Worm (Caenorhabditis elegans) whole organism, L1 larva: ENCODE results near the gene C06C6.8.

ENCODE experiments used
- aha-1 ChIP-seq: fragments of 150-350 bp; optimal IDR thresholded peaks from 2 replicates; lab custom pipeline; 2014; ENCODE audit warnings: missing biosample characterization, missing genetic modification characterization
- alr-1 ChIP-seq: fragments of 200-800 bp; sonication (Bioruptor generic); optimal IDR thresholded peaks from 2 replicates; lab custom pipeline; 2018; ENCODE audit warnings: borderline replicate concordance, mild to moderate bottlenecking, missing genetic modification characterization, missing compliant biosample characterization
- ceh-88 ChIP-seq: fragments of 200-800 bp; sonication (Bioruptor generic); IDR thresholded peaks from 2 replicates; pipeline ENCODE4 v1.3.6; 2022; ENCODE audit warnings: missing genetic modification characterization, missing compliant biosample characterization
- dpl-1 ChIP-seq, 3 experiments: fragments of 150-350 bp in 2 of 3; sonication (generic microtip) in 1 of 3; optimal IDR thresholded peaks; 2 replicates each; lab custom pipeline; 2014 to 2017; ENCODE audit warnings: missing biosample characterization in 3 of 3, missing genetic modification characterization in 3 of 3, missing genetic modification reagents in 3 of 3
- efl-1 ChIP-seq, 4 experiments: fragments of 150-350 bp; optimal IDR thresholded peaks in 3 of 4; peaks in 1 of 4; 1 replicate in 1 of 4; 2 replicates in 3 of 4; lab custom pipeline; 2014; ENCODE audit warnings: missing biosample characterization in 2 of 4, missing genetic modification characterization in 2 of 4, missing genetic modification reagents in 2 of 4
- elt-2 ChIP-seq: sonication (generic microtip); optimal IDR thresholded peaks from 2 replicates; lab custom pipeline; 2016; ENCODE audit warnings: missing genetic modification characterization, mild to moderate bottlenecking, inconsistent platforms, missing compliant biosample characterization, missing genetic modification reagents
- fkh-4 ChIP-seq: sonication (generic microtip); optimal IDR thresholded peaks from 2 replicates; lab custom pipeline; 2016; ENCODE audit warnings: missing compliant biosample characterization, missing genetic modification characterization, borderline replicate concordance
- fkh-8 ChIP-seq: sonication (generic microtip); optimal IDR thresholded peaks from 2 replicates; lab custom pipeline; 2016; ENCODE audit warnings: mild to moderate bottlenecking, missing genetic modification characterization, missing compliant biosample characterization
- fos-1 ChIP-seq: fragments of 150-350 bp; optimal IDR thresholded peaks from 2 replicates; lab custom pipeline; 2014; ENCODE audit warnings: missing biosample characterization, missing genetic modification characterization
- irx-1 ChIP-seq: sonication (generic microtip); optimal IDR thresholded peaks from 2 replicates; lab custom pipeline; 2016; ENCODE audit warnings: missing genetic modification characterization, missing compliant biosample characterization
- lin-14 ChIP-seq: fragments of 200-800 bp; sonication (Bioruptor generic); optimal IDR thresholded peaks from 2 replicates; lab custom pipeline; 2018; ENCODE audit warnings: mild to moderate bottlenecking, missing genetic modification characterization, moderate library complexity, missing compliant biosample characterization
- lin-35 ChIP-seq, 2 experiments: fragments of 150-350 bp; optimal IDR thresholded peaks; 2 replicates each; lab custom pipeline; 2014; ENCODE audit warnings: missing biosample characterization in 2 of 2, missing genetic modification characterization in 2 of 2, missing genetic modification reagents in 2 of 2
- lin-39 ChIP-seq: fragments of 150-350 bp; optimal IDR thresholded peaks from 2 replicates; lab custom pipeline; 2014; ENCODE audit warnings: missing biosample characterization, missing genetic modification reagents, missing genetic modification characterization
- lir-3 ChIP-seq: sonication (generic microtip); optimal IDR thresholded peaks from 2 replicates; lab custom pipeline; 2016; ENCODE audit warnings: mild to moderate bottlenecking, missing genetic modification characterization, moderate library complexity, missing compliant biosample characterization; ENCODE audit not compliant: poor library complexity
- lsy-2 ChIP-seq, 2 experiments: fragments of 150-350 bp; optimal IDR thresholded peaks; 2 replicates each; lab custom pipeline; 2014; ENCODE audit warnings: missing biosample characterization in 2 of 2, missing genetic modification characterization in 2 of 2
- mef-2 ChIP-seq: fragments of 150-350 bp; optimal IDR thresholded peaks from 2 replicates; lab custom pipeline; 2014; ENCODE audit warnings: missing biosample characterization, missing genetic modification characterization
- mep-1 ChIP-seq: fragments of 150-350 bp; optimal IDR thresholded peaks from 2 replicates; lab custom pipeline; 2014; ENCODE audit warnings: missing biosample characterization, missing genetic modification characterization
- nhr-11 ChIP-seq: fragments of 150-350 bp; optimal IDR thresholded peaks from 2 replicates; lab custom pipeline; 2014; ENCODE audit warnings: missing biosample characterization, missing genetic modification characterization
- nhr-12 ChIP-seq: sonication (generic microtip); optimal IDR thresholded peaks from 2 replicates; lab custom pipeline; 2017; ENCODE audit warnings: missing biosample characterization, missing genetic modification characterization
- nhr-19 ChIP-seq: fragments of 200-800 bp; sonication (Bioruptor generic); conservative IDR thresholded peaks from 2 replicates; pipeline ENCODE4 v1.3.6; 2022; ENCODE audit warnings: missing genetic modification characterization, missing compliant biosample characterization
- nhr-28 ChIP-seq: fragments of 150-350 bp; optimal IDR thresholded peaks from 2 replicates; lab custom pipeline; 2014; ENCODE audit warnings: missing biosample characterization, missing genetic modification characterization
- nhr-71 ChIP-seq: sonication (generic microtip); optimal IDR thresholded peaks from 2 replicates; lab custom pipeline; 2016; ENCODE audit warnings: mild to moderate bottlenecking, missing genetic modification characterization, moderate library complexity, missing compliant biosample characterization
- pag-3 ChIP-seq: sonication (generic microtip); optimal IDR thresholded peaks from 2 replicates; lab custom pipeline; 2017; ENCODE audit warnings: missing genetic modification characterization, mild to moderate bottlenecking, missing compliant biosample characterization, antibody characterized with exemption, borderline replicate concordance; ENCODE audit not compliant: insufficient read depth
- rnt-1 ChIP-seq: sonication (generic microtip); optimal IDR thresholded peaks from 2 replicates; lab custom pipeline; 2016; ENCODE audit warnings: mild to moderate bottlenecking, missing genetic modification characterization, moderate library complexity, missing compliant biosample characterization
- snpc-4 ChIP-seq: fragments of 150-350 bp; optimal IDR thresholded peaks from 2 replicates; lab custom pipeline; 2014; ENCODE audit warnings: missing biosample characterization, missing genetic modification characterization
- tbx-2 ChIP-seq: sonication (generic microtip); optimal IDR thresholded peaks from 2 replicates; lab custom pipeline; 2016; ENCODE audit warnings: missing genetic modification characterization, missing compliant biosample characterization
- tlp-1 ChIP-seq: fragments of 150-350 bp; optimal IDR thresholded peaks from 2 replicates; lab custom pipeline; 2014; ENCODE audit warnings: missing biosample characterization, missing genetic modification characterization
- unc-62 ChIP-seq: fragments of 150-350 bp; optimal IDR thresholded peaks from 2 replicates; lab custom pipeline; 2014; ENCODE audit warnings: missing biosample characterization, missing genetic modification reagents, missing genetic modification characterization
- zag-1 ChIP-seq: fragments of 150-350 bp; optimal IDR thresholded peaks from 2 replicates; lab custom pipeline; 2014; ENCODE audit warnings: missing biosample characterization, missing genetic modification characterization
- ztf-11 ChIP-seq, 2 experiments: sonication (generic microtip); optimal IDR thresholded peaks; 2 replicates each; lab custom pipeline; 2016 to 2017; ENCODE audit warnings: missing genetic modification characterization in 2 of 2, missing biosample characterization in 1 of 2, missing compliant biosample characterization in 1 of 2

The C06C6.8 gene

DNA sequence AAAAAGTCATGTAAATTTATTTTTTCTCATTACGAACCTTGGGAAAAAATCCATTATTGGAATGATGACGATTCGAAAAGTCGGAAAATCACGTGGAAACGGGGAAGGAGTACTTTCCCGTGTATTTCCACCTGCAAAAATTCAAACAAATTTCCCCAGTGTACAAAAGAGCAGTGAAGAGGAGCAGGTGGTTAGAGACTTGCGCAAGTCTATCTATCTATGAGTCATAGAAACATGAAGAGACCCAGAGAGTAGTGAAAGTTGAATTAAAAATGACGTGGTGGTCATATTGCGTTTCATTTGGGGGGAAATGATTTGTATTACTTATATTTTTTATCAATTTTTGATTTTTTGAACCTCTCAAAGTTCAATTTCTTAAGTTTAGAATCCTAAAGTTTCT, 3.5 kb downstream of the C06C6.8 start, which contains the start of gene nhr-50 (continued):
- TF ChIP-seq dpl-1 (GFP tag; optimal IDR thresholded peaks at IDR 0.05; lab: Kevin White, UChicago) (peak in 1 of 3 experiments; percentile 30), lin-14 (GFP tag; lab: Kevin White, UChicago) (peak; percentile 84), lin-35 (GFP tag; optimal IDR thresholded peaks at IDR 0.05; lab: Kevin White, UChicago) (peak; percentile 13 to 27), ceh-88 (GFP tag; lab: Robert Waterston, UW) (no peak), pag-3 (tag; lab: Kevin White, UChicago) (no peak), aha-1 (tag; lab: Kevin White, UChicago) (no peak), fos-1 (tag; lab: Kevin White, UChicago) (peak; percentile 91), nhr-19 (GFP tag; lab: Robert Waterston, UW) (no peak; the same call in 1 of the 2 replicates), efl-1 (optimal IDR thresholded peaks at IDR 0.05; lab: Kevin White, UChicago) (peak; percentile 28 to 36), efl-1 (GFP tag; optimal IDR thresholded peaks at IDR 0.05 in 1 of 2; lab: Kevin White, UChicago) (peak; percentile 15 to 95), tbx-2 (peak; percentile 11), nhr-12 (no peak), ztf-11 (tag; optimal IDR thresholded peaks at IDR 0.05; lab: Kevin White, UChicago) (no peak), lsy-2 (tag; optimal IDR thresholded peaks at IDR 0.05; lab: Kevin White, UChicago) (peak; percentile 2 to 43), fkh-4 (tag; lab: Kevin White, UChicago) (no peak), snpc-4 (tag; lab: Kevin White, UChicago) (peak; percentile 5), mef-2 (tag; lab: Kevin White, UChicago) (no peak), irx-1 (no peak), rnt-1 (tag; lab: Kevin White, UChicago) (peak; percentile 10), lir-3 (tag; lab: Kevin White, UChicago) (no peak)

DNA sequence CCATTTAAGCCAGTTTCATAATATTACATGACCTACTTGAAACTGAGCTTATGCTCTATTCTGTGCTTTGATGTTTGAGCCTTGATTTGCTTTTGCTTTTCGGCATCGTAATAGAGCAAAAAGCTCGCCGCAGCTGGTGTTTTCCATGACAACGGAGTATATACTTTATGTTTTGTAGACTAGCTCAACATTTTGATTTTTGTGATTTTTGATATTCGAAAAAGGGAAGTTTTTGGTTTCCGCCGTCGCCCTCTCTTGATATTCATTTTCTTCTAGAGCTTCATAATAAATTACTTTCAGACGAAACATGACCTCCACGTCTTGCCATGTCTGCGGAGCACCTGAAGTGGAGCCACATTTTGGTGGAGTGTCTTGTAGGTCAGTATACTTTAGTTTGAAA, 5.4 kb downstream of the C06C6.8 start, which contains the start of gene nhr-63:
nhr-63 (plus strand) TSS at position 301 of the 400 bp plus-strand sequence.
- TF ChIP-seq nhr-71 (tag; lab: Kevin White, UChicago) = no peak
- no peak for TF ChIP-seq efl-1 (optimal IDR thresholded peaks at IDR 0.05; lab: Kevin White, UChicago)
- TF ChIP-seq efl-1 (GFP tag; optimal IDR thresholded peaks at IDR 0.05 in 1 of 2; lab: Kevin White, UChicago) = peak in 1 of 2 experiments; percentile 3
- TF ChIP-seq lin-35 (GFP tag; optimal IDR thresholded peaks at IDR 0.05; lab: Kevin White, UChicago) = no peak

- TF ChIP-seq mep-1 (tag; lab: Kevin White, UChicago) (no peak), fkh-8 (tag; lab: Kevin White, UChicago) (peak; percentile 38), efl-1 (optimal IDR thresholded peaks at IDR 0.05; lab: Kevin White, UChicago) (no peak), efl-1 (GFP tag; optimal IDR thresholded peaks at IDR 0.05 in 1 of 2; lab: Kevin White, UChicago) (peak in 1 of 2 experiments; percentile 45)
These were observed 10.6 kb downstream of the C06C6.8 start, which contains the start of gene str-231 for ce11 chrV:16007505-16007904. Gene str-231, minus strand, starts transcription at chrV:16007605.

ce11 chrV:16009564-16009963, 12.6 kb downstream of the C06C6.8 start, which contains the start of gene str-233:
Gene str-233, minus strand, starts transcription at chrV:16009664.
- TF ChIP-seq zag-1 (tag; lab: Kevin White, UChicago) (no peak), tlp-1 (no peak), ceh-88 (GFP tag; lab: Robert Waterston, UW) (no peak), elt-2 (tag; lab: Kevin White, UChicago) (no peak), nhr-11 (tag; lab: Kevin White, UChicago) (no peak), nhr-28 (tag; lab: Kevin White, UChicago) (no peak), unc-62 (GFP tag; lab: Kevin White, UChicago) (no peak), aha-1 (tag; lab: Kevin White, UChicago) (no peak), irx-1 (no peak), alr-1 (no peak)

DNA sequence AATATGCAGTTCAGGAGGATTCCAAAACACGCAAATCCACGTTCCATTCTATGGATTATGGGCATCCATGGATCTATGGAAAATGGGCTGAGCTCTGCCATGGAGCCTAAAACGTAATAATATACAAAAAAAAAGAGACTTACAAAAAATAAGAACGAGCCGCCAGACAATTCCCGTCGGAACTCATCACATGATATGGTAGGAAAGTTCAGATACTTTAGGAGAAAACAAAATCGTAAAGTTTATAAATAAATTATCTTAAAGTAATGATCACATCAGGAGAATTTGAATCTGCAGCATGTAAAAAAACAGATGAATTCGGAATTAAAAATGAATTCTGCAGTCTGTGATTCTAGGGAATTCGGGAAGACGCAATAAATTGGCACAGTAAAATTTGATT, 18.7 kb downstream of the C06C6.8 start, which contains the start of gene str-232:
str-232 (minus strand) TSS at position 101 of the 400 bp plus-strand sequence.
- TF ChIP-seq lin-39 (tag; lab: Kevin White, UChicago) (no peak), lin-14 (GFP tag; lab: Kevin White, UChicago) (no peak)
- TF ChIP-seq, all 84 proteins: peak for 0
